Fruit fly (Drosophila melanogaster) whole organism, prepupa: ENCODE data around the gene CG33230.

Source experiments
- CG10631 ChIP-seq: fragments of 200-800 bp; sonication (Bioruptor generic); optimal IDR thresholded peaks from 2 replicates; lab custom pipeline; 2016; ENCODE audit warnings: missing biosample characterization, missing genetic modification characterization
- CG10669 ChIP-seq: fragments of 200-800 bp; sonication (Bioruptor generic); optimal IDR thresholded peaks from 3 replicates; lab custom pipeline; 2018; ENCODE audit warnings: missing biosample characterization, mild to moderate bottlenecking, missing genetic modification characterization, moderate library complexity
- CG11294 ChIP-seq: fragments of 200-800 bp; sonication (Bioruptor generic); IDR thresholded peaks from 2 replicates; pipeline ENCODE4 v1.3.6; 2022; ENCODE audit warnings: missing biosample characterization, missing genetic modification characterization
- CG11902 ChIP-seq: fragments of 200-800 bp; sonication (Bioruptor generic); optimal IDR thresholded peaks from 3 replicates; lab custom pipeline; 2016; ENCODE audit warnings: missing biosample characterization, missing genetic modification characterization
- CG15336 ChIP-seq: fragments of 200-800 bp; sonication (Bioruptor generic); IDR thresholded peaks from 2 replicates; pipeline ENCODE4 v1.3.6; 2022; ENCODE audit warnings: missing biosample characterization, missing genetic modification characterization
- CG16779 ChIP-seq: fragments of 200-800 bp; sonication (Bioruptor generic); optimal IDR thresholded peaks from 3 replicates; lab custom pipeline; 2017; ENCODE audit warnings: missing biosample characterization, mild to moderate bottlenecking, missing genetic modification characterization
- CG3032 ChIP-seq: fragments of 200-800 bp; optimal IDR thresholded peaks from 2 replicates; lab custom pipeline; 2019; ENCODE audit warnings: missing biosample characterization, mild to moderate bottlenecking, missing genetic modification characterization, moderate library complexity
- CG31627 ChIP-seq: fragments of 200-800 bp; sonication (Bioruptor generic); optimal IDR thresholded peaks from 3 replicates; lab custom pipeline; 2016; ENCODE audit warnings: missing biosample characterization, missing genetic modification characterization
- CG34406 ChIP-seq: fragments of 200-800 bp; sonication (Bioruptor generic); optimal IDR thresholded peaks from 3 replicates; lab custom pipeline; 2016; ENCODE audit warnings: missing biosample characterization, missing genetic modification characterization
- CG4318 ChIP-seq: fragments of 200-800 bp; sonication (Bioruptor generic); optimal IDR thresholded peaks from 3 replicates; lab custom pipeline; 2017; ENCODE audit warnings: missing biosample characterization, mild to moderate bottlenecking, missing genetic modification characterization
- CG6163 ChIP-seq: fragments of 200-800 bp; sonication (Bioruptor generic); IDR thresholded peaks from 3 replicates; pipeline ENCODE4 v1.3.6; 2022; ENCODE audit warnings: missing biosample characterization, missing genetic modification characterization
- CG6276 ChIP-seq: fragments of 200-800 bp; sonication (Bioruptor generic); optimal IDR thresholded peaks from 2 replicates; lab custom pipeline; 2017; ENCODE audit warnings: missing biosample characterization, mild to moderate bottlenecking, missing genetic modification characterization
- CG6792 ChIP-seq: fragments of 200-800 bp; sonication (Bioruptor generic); optimal IDR thresholded peaks from 3 replicates; lab custom pipeline; 2016; ENCODE audit warnings: missing biosample characterization, missing genetic modification characterization
- CG6808 ChIP-seq: fragments of 200-800 bp; sonication (Bioruptor generic); optimal IDR thresholded peaks from 3 replicates; lab custom pipeline; 2017; ENCODE audit warnings: missing biosample characterization, missing genetic modification characterization, mild to moderate bottlenecking, moderate library complexity, missing genetic modification reagents
- CG6854 ChIP-seq: fragments of 200-800 bp; sonication (Bioruptor generic); optimal IDR thresholded peaks from 2 replicates; lab custom pipeline; 2017; ENCODE audit warnings: missing biosample characterization, mild to moderate bottlenecking, missing genetic modification characterization
- CG7368 ChIP-seq: fragments of 200-800 bp; sonication (Bioruptor generic); optimal IDR thresholded peaks from 3 replicates; lab custom pipeline; 2016; ENCODE audit warnings: missing biosample characterization, missing genetic modification characterization
- CG8319 ChIP-seq: fragments of 200-800 bp; sonication (Bioruptor generic); optimal IDR thresholded peaks from 3 replicates; lab custom pipeline; 2016; ENCODE audit warnings: missing biosample characterization, missing genetic modification characterization
- CG8632 ChIP-seq: fragments of 200-800 bp; sonication (Bioruptor generic); optimal IDR thresholded peaks from 3 replicates; lab custom pipeline; 2016; ENCODE audit warnings: missing biosample characterization, missing genetic modification characterization
- CG9139 ChIP-seq: fragments of 200-800 bp; sonication (Bioruptor generic); optimal IDR thresholded peaks from 3 replicates; lab custom pipeline; 2017; ENCODE audit warnings: missing biosample characterization, mild to moderate bottlenecking, missing genetic modification characterization
- Eip75B ChIP-seq: fragments of 200-800 bp; sonication (Bioruptor generic); optimal IDR thresholded peaks from 3 replicates; lab custom pipeline; 2016; ENCODE audit warnings: missing biosample characterization, missing genetic modification characterization
- Eip78C ChIP-seq: fragments of 200-800 bp; sonication (Bioruptor generic); peaks from one replicate; lab custom pipeline; 2016; ENCODE audit warnings: missing biosample characterization, missing genetic modification characterization
- Eip93F ChIP-seq: fragments of 200-800 bp; sonication (Bioruptor generic); optimal IDR thresholded peaks from 2 replicates; lab custom pipeline; 2016; ENCODE audit warnings: missing biosample characterization, mild to moderate bottlenecking, missing genetic modification characterization
- Ets21C ChIP-seq: fragments of 200-800 bp; sonication (Bioruptor generic); optimal IDR thresholded peaks from 3 replicates; lab custom pipeline; 2016; ENCODE audit warnings: missing biosample characterization, missing genetic modification characterization
- Ets96B ChIP-seq: fragments of 200-800 bp; optimal IDR thresholded peaks from 2 replicates; lab custom pipeline; 2019; ENCODE audit warnings: missing biosample characterization, mild to moderate bottlenecking, missing genetic modification characterization, moderate library complexity
- Hr39 ChIP-seq: fragments of 200-800 bp; sonication (Bioruptor generic); optimal IDR thresholded peaks from 2 replicates; lab custom pipeline; 2016; ENCODE audit warnings: missing biosample characterization, missing genetic modification characterization
- Hr4 ChIP-seq: fragments of 200-800 bp; sonication (Bioruptor generic); optimal IDR thresholded peaks from 3 replicates; lab custom pipeline; 2016; ENCODE audit warnings: missing biosample characterization, missing genetic modification characterization
- Lpt ChIP-seq: fragments of 200-800 bp; sonication (Bioruptor generic); optimal IDR thresholded peaks from 3 replicates; lab custom pipeline; 2016; ENCODE audit warnings: missing biosample characterization, missing genetic modification characterization
- Met ChIP-seq: fragments of 200-800 bp; sonication (Bioruptor generic); optimal IDR thresholded peaks from 3 replicates; lab custom pipeline; 2016; ENCODE audit warnings: missing biosample characterization, missing genetic modification characterization
- Smox ChIP-seq: fragments of 200-800 bp; sonication (Bioruptor generic); optimal IDR thresholded peaks from 3 replicates; lab custom pipeline; 2016; ENCODE audit warnings: missing biosample characterization, missing genetic modification characterization
- Sox102F ChIP-seq: fragments of 200-800 bp; sonication (Bioruptor generic); optimal IDR thresholded peaks from 2 replicates; lab custom pipeline; 2016; ENCODE audit warnings: missing biosample characterization, mild to moderate bottlenecking, missing genetic modification characterization
- Sox14 ChIP-seq: fragments of 200-800 bp; sonication (Bioruptor generic); optimal IDR thresholded peaks from 3 replicates; lab custom pipeline; 2016; ENCODE audit warnings: missing biosample characterization, missing genetic modification characterization
- Sox15 ChIP-seq: fragments of 200-800 bp; sonication (Bioruptor generic); optimal IDR thresholded peaks from 3 replicates; lab custom pipeline; 2016; ENCODE audit warnings: missing biosample characterization, missing genetic modification characterization
- achi ChIP-seq: fragments of 200-800 bp; sonication (Bioruptor generic); optimal IDR thresholded peaks from 3 replicates; lab custom pipeline; 2016; ENCODE audit warnings: missing biosample characterization, missing genetic modification characterization
- acj6 ChIP-seq: fragments of 200-800 bp; sonication (Bioruptor generic); optimal IDR thresholded peaks from 3 replicates; lab custom pipeline; 2016; ENCODE audit warnings: missing biosample characterization, missing genetic modification characterization
- dac ChIP-seq: fragments of 200-800 bp; sonication (Bioruptor generic); optimal IDR thresholded peaks from 2 replicates; lab custom pipeline; 2017; ENCODE audit warnings: missing biosample characterization, mild to moderate bottlenecking, missing genetic modification characterization
- dsx ChIP-seq: fragments of 200-800 bp; optimal IDR thresholded peaks from 3 replicates; lab custom pipeline; 2019; ENCODE audit warnings: missing biosample characterization, mild to moderate bottlenecking, missing genetic modification characterization, moderate library complexity; ENCODE audit not compliant: poor library complexity, severe bottlenecking
- eg ChIP-seq: fragments of 200-800 bp; sonication (Bioruptor generic); IDR thresholded peaks from 3 replicates; pipeline ENCODE4 v1.3.6; 2022; ENCODE audit warnings: missing biosample characterization, missing genetic modification characterization
- esn ChIP-seq: fragments of 200-800 bp; sonication (Bioruptor generic); optimal IDR thresholded peaks from 2 replicates; lab custom pipeline; 2016; ENCODE audit warnings: missing biosample characterization, mild to moderate bottlenecking, missing genetic modification characterization, moderate library complexity
- fd59A ChIP-seq: fragments of 200-800 bp; sonication (Bioruptor generic); optimal IDR thresholded peaks from 2 replicates; lab custom pipeline; 2017; ENCODE audit warnings: missing biosample characterization, mild to moderate bottlenecking, missing genetic modification characterization, missing genetic modification reagents
- fkh ChIP-seq: fragments of 200-800 bp; sonication (Bioruptor generic); optimal IDR thresholded peaks from 3 replicates; lab custom pipeline; 2017; ENCODE audit warnings: missing biosample characterization, mild to moderate bottlenecking, missing genetic modification characterization, moderate library complexity
- lz ChIP-seq: fragments of 200-800 bp; sonication (Bioruptor generic); optimal IDR thresholded peaks from 3 replicates; lab custom pipeline; 2016; ENCODE audit warnings: missing biosample characterization, missing genetic modification characterization
- pdm3 ChIP-seq: fragments of 200-800 bp; sonication (Bioruptor generic); optimal IDR thresholded peaks from 3 replicates; lab custom pipeline; 2016; ENCODE audit warnings: missing biosample characterization, missing genetic modification characterization
- salr ChIP-seq, 2 experiments: fragments of 200-800 bp; sonication (Bioruptor generic); optimal IDR thresholded peaks; 3 replicates each; lab custom pipeline; 2016 to 2018; ENCODE audit warnings: missing biosample characterization in 2 of 2, missing genetic modification characterization in 2 of 2, mild to moderate bottlenecking in 1 of 2
- spab ChIP-seq: fragments of 200-800 bp; sonication (Bioruptor generic); optimal IDR thresholded peaks from 2 replicates; lab custom pipeline; 2017; ENCODE audit warnings: missing biosample characterization, mild to moderate bottlenecking, missing genetic modification characterization, missing genetic modification reagents
- ss ChIP-seq, 2 experiments: fragments of 200-800 bp; sonication (Bioruptor generic); optimal IDR thresholded peaks; 2 replicates in 1 of 2; 3 replicates in 1 of 2; lab custom pipeline; 2017 to 2018; ENCODE audit warnings: mild to moderate bottlenecking in 2 of 2, missing biosample characterization in 2 of 2, missing genetic modification characterization in 2 of 2, moderate library complexity in 1 of 2
- svp ChIP-seq: fragments of 200-800 bp; sonication (Bioruptor generic); peaks from one replicate; lab custom pipeline; 2016; ENCODE audit warnings: missing biosample characterization, missing genetic modification characterization
- topi ChIP-seq: fragments of 200-800 bp; sonication (Bioruptor generic); optimal IDR thresholded peaks from 3 replicates; lab custom pipeline; 2016; ENCODE audit warnings: missing biosample characterization, missing genetic modification characterization
- vri ChIP-seq: fragments of 200-800 bp; sonication (Bioruptor generic); optimal IDR thresholded peaks from 3 replicates; lab custom pipeline; 2016; ENCODE audit warnings: missing biosample characterization, mild to moderate bottlenecking, missing genetic modification characterization

CG33230 gene

dm6 chr3L:1649363-1649762 is 31.1 kb downstream of the CG33230 start:
- TF ChIP-seq Sox15, result no peak
- TF ChIP-seq ss (GFP tag; optimal IDR thresholded peaks at IDR 0.05; lab: Kevin White, UChicago), result no peak
- no peak for TF ChIP-seq CG9139 (GFP tag; lab: Kevin White, UChicago)
- TF ChIP-seq topi, result no peak
- TF ChIP-seq esn (GFP tag; lab: Kevin White, UChicago), result no peak
- no peak for TF ChIP-seq CG31627 (GFP tag; lab: Kevin White, UChicago)
- TF ChIP-seq achi, result no peak
- no peak for TF ChIP-seq Ets21C
- no peak for TF ChIP-seq CG6854 (GFP tag; lab: Kevin White, UChicago)
- no peak for TF ChIP-seq CG15336 (GFP tag; lab: Robert Waterston, UW)
- TF ChIP-seq CG6792 (GFP tag; lab: Kevin White, UChicago), result no peak
- TF ChIP-seq spab (GFP tag; lab: Kevin White, UChicago), result no peak
- no peak for TF ChIP-seq Eip93F (GFP tag; lab: Kevin White, UChicago)
- TF ChIP-seq Eip78C (GFP tag; lab: Kevin White, UChicago), result no peak
- TF ChIP-seq dac (GFP tag; lab: Kevin White, UChicago), result no peak
- no peak for TF ChIP-seq Lpt (GFP tag; lab: Kevin White, UChicago)
- no peak for TF ChIP-seq CG8632 (GFP tag; lab: Kevin White, UChicago)

- TF ChIP-seq Hr4 (GFP tag; lab: Kevin White, UChicago) (no peak), CG34406 (GFP tag; lab: Kevin White, UChicago) (no peak), CG16779 (tag; lab: Kevin White, UChicago) (peak; percentile 75), dsx (GFP tag; lab: Kevin White, UChicago) (no peak), svp (GFP tag; lab: Kevin White, UChicago) (peak; percentile 94), CG10669 (GFP tag; lab: Kevin White, UChicago) (no peak), CG4318 (GFP tag; lab: Kevin White, UChicago) (no peak), Lpt (GFP tag; lab: Kevin White, UChicago) (peak; percentile 42), Smox (GFP tag; lab: Kevin White, UChicago) (no peak), CG6163 (GFP tag; lab: Robert Waterston, UW) (peak; percentile 35; the same call in 1 of the 3 replicates), Ets96B (tag; lab: Kevin White, UChicago) (no peak), Sox14 (GFP tag; lab: Kevin White, UChicago) (no peak), CG7368 (peak; percentile 9), dac (GFP tag; lab: Kevin White, UChicago) (no peak), vri (GFP tag; lab: Kevin White, UChicago) (no peak), CG6808 (GFP tag; lab: Kevin White, UChicago) (peak; percentile 83), CG3032 (tag; lab: Kevin White, UChicago) (no peak), ss (GFP tag; optimal IDR thresholded peaks at IDR 0.05; lab: Kevin White, UChicago) (no peak), Eip75B (GFP tag; lab: Kevin White, UChicago) (no peak), acj6 (GFP tag; lab: Kevin White, UChicago) (no peak), fkh (GFP tag; lab: Kevin White, UChicago) (no peak), CG8319 (GFP tag; lab: Kevin White, UChicago) (no peak), CG6854 (GFP tag; lab: Kevin White, UChicago) (peak; percentile 79), spab (GFP tag; lab: Kevin White, UChicago) (peak; percentile 75), Hr39 (GFP tag; lab: Kevin White, UChicago) (no peak), esn (GFP tag; lab: Kevin White, UChicago) (no peak), Sox102F (no peak), CG6276 (GFP tag; lab: Kevin White, UChicago) (peak; percentile 90), eg (peak; percentile 80), CG11902 (GFP tag; lab: Kevin White, UChicago) (no peak), lz (GFP tag; lab: Kevin White, UChicago) (no peak), fd59A (GFP tag; lab: Kevin White, UChicago) (no peak), CG31627 (GFP tag; lab: Kevin White, UChicago) (no peak), CG10631 (no peak), salr (GFP tag; optimal IDR thresholded peaks at IDR 0.05; lab: Kevin White, UChicago) (peak in 1 of 2 experiments; percentile 45), Met (GFP tag; lab: Kevin White, UChicago) (no peak), CG11294 (GFP tag; lab: Robert Waterston, UW) (no peak), Eip93F (GFP tag; lab: Kevin White, UChicago) (no peak), CG15336 (GFP tag; lab: Robert Waterston, UW) (peak; percentile 43; the same call in 1 of the 2 replicates), CG9139 (GFP tag; lab: Kevin White, UChicago) (peak; percentile 87), CG6792 (GFP tag; lab: Kevin White, UChicago) (no peak), pdm3 (no peak), Ets21C (no peak)
Observed at dm6 chr3L:1652700-1653200, 34.5 kb downstream of the CG33230 start, which contains the start of the genes CG7970 and Vta1. CG7970 (plus strand) TSS chr3L:1652750. Vta1 (minus strand) TSS chr3L:1652900.
